Fruit fly (Drosophila melanogaster) whole organism, embryonic: ENCODE measurements around the gene slp1.
A peak's percentile ranks its signal among the peaks of the same experiment; 100 is the strongest.

Experiments used
- ATbp ChIP-seq: fragments of 200-800 bp; sonication (Bioruptor generic); optimal IDR thresholded peaks from 2 replicates; lab custom pipeline; 2017; ENCODE audit warnings: missing biosample characterization, mild to moderate bottlenecking, missing genetic modification characterization, missing genetic modification reagents
- Bdp1 ChIP-seq: fragments of 200-800 bp; sonication (Bioruptor generic); optimal IDR thresholded peaks from 3 replicates; lab custom pipeline; 2016; ENCODE audit warnings: missing biosample characterization, missing genetic modification characterization
- CG10267 ChIP-seq: fragments of 200-800 bp; sonication (Bioruptor generic); optimal IDR thresholded peaks from 2 replicates; lab custom pipeline; 2018; ENCODE audit warnings: missing biosample characterization, mild to moderate bottlenecking, missing genetic modification characterization, moderate library complexity
- CG10366 ChIP-seq: fragments of 200-800 bp; sonication (Bioruptor generic); IDR thresholded peaks from 2 replicates; pipeline ENCODE4 v1.3.6; 2022; ENCODE audit warnings: missing biosample characterization, missing genetic modification characterization
- CG10959 ChIP-seq: fragments of 200-800 bp; sonication (Bioruptor generic); IDR thresholded peaks from 2 replicates; pipeline ENCODE4 v1.3.6; 2022; ENCODE audit warnings: missing biosample characterization, missing genetic modification characterization
- CG11398 ChIP-seq: fragments of 200-800 bp; sonication (Bioruptor generic); optimal IDR thresholded peaks from 2 replicates; lab custom pipeline; 2016; ENCODE audit warnings: missing biosample characterization, missing genetic modification characterization
- CG11504 ChIP-seq: fragments of 200-800 bp; sonication (Bioruptor generic); optimal IDR thresholded peaks from 3 replicates; lab custom pipeline; 2019; ENCODE audit warnings: missing biosample characterization, mild to moderate bottlenecking, missing genetic modification characterization, moderate library complexity
- CG11696 ChIP-seq: fragments of 200-800 bp; sonication (Bioruptor generic); IDR thresholded peaks from 2 replicates; pipeline ENCODE4 v1.3.6; 2022; ENCODE audit warnings: missing biosample characterization, missing genetic modification characterization
- CG1233 ChIP-seq: fragments of 200-800 bp; sonication (Bioruptor generic); optimal IDR thresholded peaks from 4 replicates; lab custom pipeline; 2018; ENCODE audit warnings: missing biosample characterization, mild to moderate bottlenecking, missing genetic modification characterization
- CG13296 ChIP-seq: fragments of 200-800 bp; sonication (Bioruptor generic); optimal IDR thresholded peaks from 3 replicates; lab custom pipeline; 2018; ENCODE audit warnings: missing biosample characterization, mild to moderate bottlenecking, missing genetic modification characterization
- CG13424 ChIP-seq: fragments of 200-800 bp; sonication (Bioruptor generic); optimal IDR thresholded peaks from 2 replicates; lab custom pipeline; 2019; ENCODE audit warnings: missing biosample characterization, mild to moderate bottlenecking, missing genetic modification characterization, moderate library complexity
- CG14667 ChIP-seq: fragments of 200-800 bp; sonication (Bioruptor generic); IDR thresholded peaks from 2 replicates; pipeline ENCODE4 v1.3.6; 2022; ENCODE audit warnings: missing biosample characterization, missing genetic modification characterization
- CG16779 ChIP-seq: fragments of 200-800 bp; sonication (Bioruptor generic); IDR thresholded peaks from 2 replicates; pipeline ENCODE4 v1.3.6; 2022; ENCODE audit warnings: missing biosample characterization, missing genetic modification characterization
- CG17186 ChIP-seq: fragments of 200-800 bp; sonication (Bioruptor generic); optimal IDR thresholded peaks from 3 replicates; lab custom pipeline; 2017; ENCODE audit warnings: missing biosample characterization, missing genetic modification reagents, missing genetic modification characterization
- CG17568 ChIP-seq: fragments of 200-800 bp; sonication (Bioruptor generic); optimal IDR thresholded peaks from 2 replicates; lab custom pipeline; 2018; ENCODE audit warnings: missing biosample characterization, mild to moderate bottlenecking, missing genetic modification characterization, moderate library complexity
- CG18619 ChIP-seq: fragments of 200-800 bp; sonication (Bioruptor generic); optimal IDR thresholded peaks from 3 replicates; lab custom pipeline; 2017; ENCODE audit warnings: missing biosample characterization, mild to moderate bottlenecking, missing genetic modification characterization
- CG2199 ChIP-seq: fragments of 200-800 bp; sonication (Bioruptor generic); IDR thresholded peaks from 3 replicates; pipeline ENCODE4 v1.3.6; 2022; ENCODE audit warnings: missing biosample characterization, missing genetic modification characterization
- CG2678 ChIP-seq: fragments of 200-800 bp; sonication (Bioruptor generic); optimal IDR thresholded peaks from 3 replicates; lab custom pipeline; 2019; ENCODE audit warnings: missing biosample characterization, mild to moderate bottlenecking, missing genetic modification characterization, moderate library complexity
- CG30431 ChIP-seq: fragments of 200-800 bp; sonication (Bioruptor generic); optimal IDR thresholded peaks from 2 replicates; lab custom pipeline; 2017; ENCODE audit warnings: missing biosample characterization, missing genetic modification characterization
- CG32532 ChIP-seq: fragments of 200-800 bp; sonication (Bioruptor generic); IDR thresholded peaks from 2 replicates; pipeline ENCODE4 v1.3.6; 2022; ENCODE audit warnings: missing biosample characterization, missing genetic modification characterization
- CG33557 ChIP-seq: fragments of 200-800 bp; sonication (Bioruptor generic); optimal IDR thresholded peaks from 2 replicates; lab custom pipeline; 2019; ENCODE audit warnings: missing biosample characterization, mild to moderate bottlenecking, missing genetic modification characterization, moderate library complexity
- CG34422 ChIP-seq: fragments of 200-800 bp; sonication (Bioruptor generic); IDR thresholded peaks from 3 replicates; pipeline ENCODE4 v1.3.6; 2022; ENCODE audit warnings: missing biosample characterization, missing genetic modification characterization
- CG4328 ChIP-seq: fragments of 200-800 bp; sonication (Bioruptor generic); optimal IDR thresholded peaks from 3 replicates; lab custom pipeline; 2017; ENCODE audit warnings: missing biosample characterization, missing genetic modification reagents, missing genetic modification characterization
- CG4424 ChIP-seq: fragments of 200-800 bp; sonication (Bioruptor generic); optimal IDR thresholded peaks from 3 replicates; lab custom pipeline; 2016; ENCODE audit warnings: missing biosample characterization, missing genetic modification characterization
- CG4854 ChIP-seq: fragments of 200-800 bp; sonication (Bioruptor generic); optimal IDR thresholded peaks from 2 replicates; lab custom pipeline; 2016; ENCODE audit warnings: missing biosample characterization, missing genetic modification characterization, inconsistent platforms
- CG6175 ChIP-seq: fragments of 200-800 bp; sonication (Bioruptor generic); IDR thresholded peaks from 3 replicates; pipeline ENCODE4 v1.3.6; 2022; ENCODE audit warnings: missing biosample characterization, missing genetic modification characterization
- CG9215 ChIP-seq: fragments of 200-800 bp; sonication (Bioruptor generic); IDR thresholded peaks from 2 replicates; pipeline ENCODE4 v1.3.6; 2022; ENCODE audit warnings: missing biosample characterization, missing genetic modification characterization
- Dref ChIP-seq: fragments of 200-800 bp; sonication (Bioruptor generic); IDR thresholded peaks from 2 replicates; pipeline ENCODE4 v1.3.6; 2022; ENCODE audit warnings: missing biosample characterization, missing genetic modification characterization
- Eip74EF ChIP-seq, 2 experiments: fragments of 200-800 bp in 1 of 2; fragments of >200 bp in 1 of 2; sonication (Bioruptor generic) in 1 of 2; optimal IDR thresholded peaks; 2 replicates each; lab custom pipeline; 2017 to 2019; ENCODE audit warnings: missing biosample characterization in 2 of 2, missing genetic modification characterization in 2 of 2, mild to moderate bottlenecking in 1 of 2, moderate library complexity in 1 of 2
- H15 ChIP-seq: fragments of 200-800 bp; sonication (Bioruptor generic); IDR thresholded peaks from 3 replicates; pipeline ENCODE4 v1.3.6; 2022; ENCODE audit warnings: missing biosample characterization, missing genetic modification characterization
- HLH54F ChIP-seq: fragments of 200-800 bp; sonication (Bioruptor generic); optimal IDR thresholded peaks from 3 replicates; lab custom pipeline; 2016; ENCODE audit warnings: missing biosample characterization, missing genetic modification characterization
- HLHmδ ChIP-seq: fragments of 200-800 bp; sonication (Bioruptor generic); optimal IDR thresholded peaks from 2 replicates; lab custom pipeline; 2018; ENCODE audit warnings: missing biosample characterization, mild to moderate bottlenecking, missing genetic modification characterization, moderate library complexity
- HmgD ChIP-seq: fragments of 200-800 bp; sonication (Bioruptor generic); optimal IDR thresholded peaks from 3 replicates; lab custom pipeline; 2016; ENCODE audit warnings: missing biosample characterization, missing genetic modification characterization
- Lim3 ChIP-seq: fragments of 200-800 bp; sonication (Bioruptor generic); IDR thresholded peaks from 2 replicates; pipeline ENCODE4 v1.3.6; 2022; ENCODE audit warnings: missing biosample characterization, missing genetic modification characterization
- NC2α ChIP-seq: fragments of 200-800 bp; sonication (Bioruptor generic); optimal IDR thresholded peaks from 2 replicates; lab custom pipeline; 2016; ENCODE audit warnings: missing biosample characterization, missing genetic modification characterization
- YL-1 ChIP-seq: fragments of 200-800 bp; sonication (Bioruptor generic); optimal IDR thresholded peaks from 3 replicates; lab custom pipeline; 2017; ENCODE audit warnings: missing biosample characterization, mild to moderate bottlenecking, missing genetic modification characterization
- ab ChIP-seq: fragments of 200-800 bp; sonication (Bioruptor generic); optimal IDR thresholded peaks from 2 replicates; lab custom pipeline; 2016; ENCODE audit warnings: missing biosample characterization, missing genetic modification characterization
- bab2 ChIP-seq: fragments of 200-800 bp; sonication (Bioruptor generic); optimal IDR thresholded peaks from 2 replicates; lab custom pipeline; 2016; ENCODE audit warnings: missing biosample characterization, missing genetic modification characterization
- cato ChIP-seq: fragments of 200-800 bp; sonication (Bioruptor generic); optimal IDR thresholded peaks from 2 replicates; lab custom pipeline; 2016; ENCODE audit warnings: missing biosample characterization, missing genetic modification characterization, borderline replicate concordance
- ci ChIP-seq: fragments of 200-800 bp; sonication (Bioruptor generic); IDR thresholded peaks from 3 replicates; pipeline ENCODE4 v1.3.6; 2022; ENCODE audit warnings: missing biosample characterization, missing genetic modification characterization
- gcm ChIP-seq: fragments of 200-800 bp; sonication (Bioruptor generic); optimal IDR thresholded peaks from 2 replicates; lab custom pipeline; 2019; ENCODE audit warnings: missing biosample characterization, mild to moderate bottlenecking, missing genetic modification characterization, moderate library complexity
- grn ChIP-seq: fragments of 200-800 bp; sonication (Bioruptor generic); optimal IDR thresholded peaks from 3 replicates; lab custom pipeline; 2017; ENCODE audit warnings: missing biosample characterization, missing genetic modification characterization
- jigr1 ChIP-seq: fragments of 200-800 bp; sonication (Bioruptor generic); IDR thresholded peaks from 3 replicates; pipeline ENCODE4 v1.3.6; 2022; ENCODE audit warnings: missing biosample characterization, missing genetic modification characterization
- nau ChIP-seq: fragments of 200-800 bp; sonication (Bioruptor generic); optimal IDR thresholded peaks from 3 replicates; lab custom pipeline; 2017; ENCODE audit warnings: missing biosample characterization, mild to moderate bottlenecking, missing genetic modification characterization, missing genetic modification reagents
- pan ChIP-seq, 4 experiments: fragments of >200 bp in 3 of 4; fragments of 200-800 bp in 1 of 4; sonication (Bioruptor generic) in 1 of 4; optimal IDR thresholded peaks in 3 of 4; IDR thresholded peaks in 1 of 4; 2 replicates each; pipeline versions ENCODE4 v1.3.6 to Lab custom; 2017 to 2022; ENCODE audit warnings: missing biosample characterization in 2 of 4, missing genetic modification characterization in 2 of 4, mixed read lengths in 1 of 4
- sens-2 ChIP-seq: fragments of 200-800 bp; sonication (Bioruptor generic); IDR thresholded peaks from 2 replicates; pipeline ENCODE4 v1.3.6; 2022; ENCODE audit warnings: missing biosample characterization, missing genetic modification characterization
- tap ChIP-seq: fragments of 200-800 bp; optimal IDR thresholded peaks from 3 replicates; lab custom pipeline; 2019; ENCODE audit warnings: missing biosample characterization, mild to moderate bottlenecking, missing genetic modification characterization, moderate library complexity
- tgo ChIP-seq: fragments of 200-800 bp; sonication (Bioruptor generic); IDR thresholded peaks from 3 replicates; pipeline ENCODE4 v1.3.6; 2022; ENCODE audit warnings: missing biosample characterization, missing genetic modification characterization
- tin ChIP-seq: fragments of 200-800 bp; sonication (Bioruptor generic); optimal IDR thresholded peaks from 3 replicates; lab custom pipeline; 2016; ENCODE audit warnings: missing biosample characterization, missing genetic modification characterization
- trh ChIP-seq: fragments of 200-800 bp; sonication (Bioruptor generic); optimal IDR thresholded peaks from 2 replicates; lab custom pipeline; 2016; ENCODE audit warnings: missing biosample characterization, missing genetic modification characterization
- ttk ChIP-seq: fragments of 200-800 bp; sonication (Bioruptor generic); IDR thresholded peaks from 2 replicates; pipeline ENCODE4 v2.1.2; 2022; ENCODE audit warnings: missing biosample characterization, missing genetic modification characterization

The slp1 gene

dm6 chr2L:3786246-3786645 is 39.2 kb upstream of the slp1 start (continued):
- TF ChIP-seq CG17186 (GFP tag; lab: Kevin White, UChicago) (no peak), Eip74EF (GFP tag; optimal IDR thresholded peaks at IDR 0.05; lab: Kevin White, UChicago) (no peak), CG2678 (peak; percentile 39), CG32532 (GFP tag; lab: Robert Waterston, UW) (peak; percentile 94), HLHmδ (peak; percentile 74), grn (GFP tag; lab: Kevin White, UChicago) (peak; percentile 73), nau (GFP tag; lab: Kevin White, UChicago) (no peak), pan (optimal IDR thresholded peaks at IDR 0.05; lab: Kevin White, UChicago) (no peak), pan (GFP tag; optimal IDR thresholded peaks at IDR 0.05 in 1 of 2, IDR thresholded peaks at IDR 0.05 in 1 of 2) (peak in 1 of 2 experiments; percentile 83), CG11696 (peak; percentile 50; the same call in 1 of the 2 replicates), CG34422 (GFP tag; lab: Robert Waterston, UW) (peak; percentile 83), tap (tag; lab: Kevin White, UChicago) (no peak), CG6175 (GFP tag; lab: Robert Waterston, UW) (peak; percentile 54; the same call in 1 of the 3 replicates), ATbp (peak; percentile 65), CG17568 (GFP tag; lab: Kevin White, UChicago) (no peak), CG13424 (peak; percentile 47), YL-1 (GFP tag; lab: Kevin White, UChicago) (no peak), trh (GFP tag; lab: Kevin White, UChicago) (peak; percentile 62), CG14667 (GFP tag; lab: Robert Waterston, UW) (peak; percentile 80), gcm (GFP tag; lab: Kevin White, UChicago) (peak; percentile 36), CG18619 (GFP tag; lab: Kevin White, UChicago) (peak; percentile 71), CG4328 (peak; percentile 23), cato (GFP tag; lab: Kevin White, UChicago) (peak; percentile 57), Bdp1 (GFP tag; lab: Kevin White, UChicago) (peak; percentile 50), sens-2 (GFP tag; lab: Robert Waterston, UW) (peak; percentile 71), CG1233 (GFP tag; lab: Kevin White, UChicago) (peak; percentile 68), HLH54F (GFP tag; lab: Kevin White, UChicago) (peak; percentile 45), CG2199 (peak; percentile 88), jigr1 (GFP tag; lab: Robert Waterston, UW) (no peak), CG11398 (GFP tag; lab: Kevin White, UChicago) (no peak), Lim3 (GFP tag; lab: Robert Waterston, UW) (no peak), Dref (GFP tag; lab: Robert Waterston, UW) (no peak), CG10959 (peak; percentile 86), ab (GFP tag; lab: Kevin White, UChicago) (peak; percentile 54), CG33557 (GFP tag; lab: Kevin White, UChicago) (peak; percentile 66), bab2 (peak; percentile 66), CG10366 (GFP tag; lab: Robert Waterston, UW) (peak; percentile 79), CG9215 (GFP tag; lab: Robert Waterston, UW) (peak; percentile 33; the same call in 1 of the 2 replicates), CG4854 (GFP tag; lab: Kevin White, UChicago) (peak; percentile 30), NC2α (GFP tag; lab: Kevin White, UChicago) (no peak), tin (GFP tag; lab: Kevin White, UChicago) (peak; percentile 78), CG30431 (GFP tag; lab: Kevin White, UChicago) (peak; percentile 77), CG4424 (peak; percentile 65), CG13296 (no peak), ttk (GFP tag; lab: Robert Waterston, UW) (peak; percentile 71; the same call in 1 of the 2 replicates), CG11504 (peak; percentile 64), HmgD (GFP tag; lab: Kevin White, UChicago) (peak; percentile 76), CG16779 (GFP tag; lab: Robert Waterston, UW) (peak; percentile 81), tgo (GFP tag; lab: Robert Waterston, UW) (peak; percentile 80), ci (GFP tag; lab: Robert Waterston, UW) (peak; percentile 95), CG10267 (tag; lab: Kevin White, UChicago) (peak; percentile 34), H15 (GFP tag; lab: Robert Waterston, UW) (peak; percentile 88)
